Fruit fly (Drosophila melanogaster): ENCODE data around the gene CG14321.

CG14321 gene

DNA sequence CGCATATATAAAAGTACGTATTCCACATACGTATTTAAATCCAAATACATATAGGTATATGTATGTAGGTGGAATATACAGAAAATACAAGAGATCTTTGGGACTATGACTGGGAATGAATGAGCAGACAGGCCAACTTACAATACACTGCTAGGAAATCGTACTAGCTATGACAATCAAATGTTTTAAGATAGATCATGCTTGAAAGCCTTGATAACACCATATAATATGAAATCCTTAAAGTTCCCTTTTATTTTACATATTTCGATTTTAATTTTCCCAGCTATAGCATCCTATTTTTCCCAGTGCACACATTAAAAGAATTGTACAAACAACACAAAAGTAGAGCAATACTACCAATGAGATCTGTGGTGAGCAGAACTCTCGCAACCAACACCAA, 48.0 kb downstream of the CG14321 start (continued):
- TF ChIP-seq CG2678 (tag; optimal IDR thresholded peaks at IDR 0.05), result peak; percentile 93
- TF ChIP-seq Hand (GFP tag; optimal IDR thresholded peaks at IDR 0.05), result peak; percentile 33
- no peak for TF ChIP-seq CG14965 (GFP tag; optimal IDR thresholded peaks at IDR 0.05; ENCODE audit: borderline replicate concordance)
- no peak for TF ChIP-seq pan (optimal IDR thresholded peaks at IDR 0.05)
- TF ChIP-seq pan (GFP tag; optimal IDR thresholded peaks at IDR 0.05 in 1 of 2, IDR thresholded peaks at IDR 0.05 in 1 of 2), result peak in 1 of 2 experiments; percentile 89
- peak; percentile 57 for TF ChIP-seq onecut (GFP tag; IDR thresholded peaks at IDR 0.05)
- TF ChIP-seq CG18476 (GFP tag; optimal IDR thresholded peaks at IDR 0.05), result peak; percentile 43
- TF ChIP-seq ems (GFP tag; optimal IDR thresholded peaks at IDR 0.05), result peak; percentile 57
- peak; percentile 40; the same call in 1 of the 2 replicates for TF ChIP-seq Gsc (GFP tag; IDR thresholded peaks at IDR 0.05)
- TF ChIP-seq CG14050 (GFP tag; IDR thresholded peaks at IDR 0.05), result peak; percentile 74
- TF ChIP-seq her (GFP tag; optimal IDR thresholded peaks at IDR 0.05), result peak; percentile 69
- TF ChIP-seq Xbp1 (GFP tag; optimal IDR thresholded peaks at IDR 0.05), result peak; percentile 79

DNA sequence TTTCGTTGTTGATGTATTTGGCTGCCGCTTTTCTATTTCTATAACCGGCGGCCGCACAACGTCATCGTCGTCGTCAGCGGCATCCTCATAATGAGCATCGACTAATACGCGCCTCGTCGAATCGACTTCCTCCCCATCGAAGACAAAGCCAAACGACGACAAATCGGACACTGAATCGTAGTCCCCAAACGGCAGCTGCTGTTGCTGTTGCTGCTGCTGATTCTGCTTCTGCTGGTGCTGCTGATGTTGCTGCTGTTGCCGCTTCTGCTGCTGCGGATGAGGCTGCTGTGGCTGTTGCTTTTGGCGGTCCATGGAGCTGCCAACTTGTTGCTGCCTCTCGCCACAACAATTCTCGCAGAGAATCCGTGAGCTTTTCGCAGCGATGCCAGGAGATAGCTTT, 49.7 kb downstream of the CG14321 start:
- TF ChIP-seq Drgx (GFP tag; IDR thresholded peaks at IDR 0.05) (peak; percentile 31; the same call in 1 of the 2 replicates), Trl (optimal IDR thresholded peaks at IDR 0.05) (peak in 1 of 2 experiments; percentile 19), Trl (GFP tag; optimal IDR thresholded peaks at IDR 0.05) (no peak), CG11504 (tag; optimal IDR thresholded peaks at IDR 0.05) (peak; percentile 40), CG7786 (GFP tag; optimal IDR thresholded peaks at IDR 0.05) (no peak), slou (GFP tag; optimal IDR thresholded peaks at IDR 0.05) (no peak), CG6689 (GFP tag; IDR thresholded peaks at IDR 0.05) (no peak), CG18619 (GFP tag; optimal IDR thresholded peaks at IDR 0.05) (no peak), CG10959 (GFP tag; IDR thresholded peaks at IDR 0.05) (no peak), sd (tag; optimal IDR thresholded peaks at IDR 0.05) (peak; percentile 63), CG1529 (GFP tag; optimal IDR thresholded peaks at IDR 0.05) (no peak), Elba2 (GFP tag; optimal IDR thresholded peaks at IDR 0.05) (no peak), gsb (GFP tag; IDR thresholded peaks at IDR 0.05) (no peak), grn (GFP tag; optimal IDR thresholded peaks at IDR 0.05) (no peak), Dip2 (GFP tag; IDR thresholded peaks at IDR 0.05) (no peak), CG10543 (GFP tag; optimal IDR thresholded peaks at IDR 0.05) (peak; percentile 4), hbn (GFP tag; IDR thresholded peaks at IDR 0.05; ENCODE audit: partially characterized antibody) (no peak), cwo (GFP tag; optimal IDR thresholded peaks at IDR 0.05) (no peak), Opbp (GFP tag; IDR thresholded peaks at IDR 0.05; ENCODE audit: partially characterized antibody) (no peak), fd102C (GFP tag; optimal IDR thresholded peaks at IDR 0.05) (no peak), B-H1 (GFP tag; IDR thresholded peaks at IDR 0.05) (no peak), CG15073 (GFP tag; optimal IDR thresholded peaks at IDR 0.05) (no peak), pzg (GFP tag; optimal IDR thresholded peaks at IDR 0.05) (no peak), Adf1 (GFP tag; IDR thresholded peaks at IDR 0.05) (peak; percentile 70), Gsc (GFP tag; IDR thresholded peaks at IDR 0.05) (no peak), Atf-2 (GFP tag; optimal IDR thresholded peaks at IDR 0.05) (no peak), GATAe (GFP tag; conservative IDR thresholded peaks at IDR 0.05) (no peak), pan (optimal IDR thresholded peaks at IDR 0.05) (no peak), pan (GFP tag; optimal IDR thresholded peaks at IDR 0.05 in 1 of 2, IDR thresholded peaks at IDR 0.05 in 1 of 2) (peak in 1 of 2 experiments; percentile 7), CG6175 (GFP tag; IDR thresholded peaks at IDR 0.05) (peak; percentile 70; the same call in 1 of the 3 replicates), Vsx1 (GFP tag; optimal IDR thresholded peaks at IDR 0.05) (no peak), HmgD (GFP tag; optimal IDR thresholded peaks at IDR 0.05) (no peak), CG12769 (tag; optimal IDR thresholded peaks at IDR 0.05) (peak; percentile 20), Camta (GFP tag; optimal IDR thresholded peaks at IDR 0.05) (no peak), Deaf1 (tag; optimal IDR thresholded peaks at IDR 0.05) (peak; percentile 37), Hr51 (GFP tag; optimal IDR thresholded peaks at IDR 0.05) (no peak), CG13287 (GFP tag; IDR thresholded peaks at IDR 0.05; ENCODE audit: partially characterized antibody) (no peak), Hsf (GFP tag; optimal IDR thresholded peaks at IDR 0.05) (no peak), hkb (optimal IDR thresholded peaks at IDR 0.05) (no peak), hkb (GFP tag; IDR thresholded peaks at IDR 0.05) (no peak), MTF-1 (GFP tag; optimal IDR thresholded peaks at IDR 0.05; ENCODE audit: borderline replicate concordance) (no peak)
